Fruit fly (Drosophila melanogaster) S2 (cell line): ENCODE data around the gene CG4511.

Experiments used
- CG8478 ChIP-seq: fragments of >200 bp; optimal IDR thresholded peaks from 2 replicates; lab custom pipeline; 2018
- CTCF ChIP-seq, 2 experiments: fragments of >200 bp; optimal IDR thresholded peaks; 2 replicates each; lab custom pipeline; 2018

- TF ChIP-seq CG8478 (lab: Kevin White, UChicago) (no peak), CTCF (optimal IDR thresholded peaks at IDR 0.05; lab: Kevin White, UChicago) (no peak)
Observed at dm6 chr3R:10872820-10873219, 18.5 kb downstream of the CG4511 start, which contains the start of gene CG4596.
